Fruit fly (Drosophila melanogaster): ENCODE results near the gene alpha-Man-IIb.

alpha-Man-IIb gene

dm6 chr3R:15872829-15873440, 68.9 kb downstream of the alpha-Man-IIb start:
- TF ChIP-seq CG1621 (tag; optimal IDR thresholded peaks at IDR 0.05) (no peak), vri (GFP tag; optimal IDR thresholded peaks at IDR 0.05) (no peak), CG11294 (GFP tag; IDR thresholded peaks at IDR 0.05) (no peak), CG34406 (GFP tag; optimal IDR thresholded peaks at IDR 0.05) (no peak), OdsH (GFP tag; optimal IDR thresholded peaks at IDR 0.05) (no peak), Hr39 (GFP tag; optimal IDR thresholded peaks at IDR 0.05) (no peak)
